Fruit fly (Drosophila melanogaster) whole organism, larva: ENCODE measurements around the gene Uba2.
A peak's percentile ranks its signal among the peaks of the same experiment; 100 is the strongest.

Experiments
- noc ChIP-seq: fragments of 200-800 bp; sonication (Bioruptor generic); optimal IDR thresholded peaks from 3 replicates; lab custom pipeline; 2019; ENCODE audit warnings: missing biosample characterization, mild to moderate bottlenecking, missing genetic modification characterization, moderate library complexity

The Uba2 gene

DNA sequence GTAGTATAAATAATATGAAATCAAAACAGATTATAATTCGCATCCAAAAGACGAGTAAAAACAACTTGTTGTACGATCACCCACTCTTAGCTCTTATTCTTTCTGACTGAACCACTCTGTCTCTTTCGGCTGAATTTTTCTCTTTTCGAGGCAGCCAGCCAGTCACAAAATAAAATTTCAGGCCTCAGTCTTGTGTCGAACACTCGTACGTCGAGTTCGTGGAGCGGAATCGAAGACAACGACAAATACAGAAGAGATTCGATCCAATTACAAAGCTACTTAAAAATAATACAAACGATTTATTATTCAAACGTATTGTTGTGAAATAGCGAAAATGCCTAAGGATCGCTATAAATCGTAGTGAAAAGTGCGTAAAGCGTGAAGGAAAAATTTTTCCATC lies 50.4 kb downstream of the Uba2 start:
- peak; percentile 12 for TF ChIP-seq noc (tag; lab: Kevin White, UChicago)

DNA sequence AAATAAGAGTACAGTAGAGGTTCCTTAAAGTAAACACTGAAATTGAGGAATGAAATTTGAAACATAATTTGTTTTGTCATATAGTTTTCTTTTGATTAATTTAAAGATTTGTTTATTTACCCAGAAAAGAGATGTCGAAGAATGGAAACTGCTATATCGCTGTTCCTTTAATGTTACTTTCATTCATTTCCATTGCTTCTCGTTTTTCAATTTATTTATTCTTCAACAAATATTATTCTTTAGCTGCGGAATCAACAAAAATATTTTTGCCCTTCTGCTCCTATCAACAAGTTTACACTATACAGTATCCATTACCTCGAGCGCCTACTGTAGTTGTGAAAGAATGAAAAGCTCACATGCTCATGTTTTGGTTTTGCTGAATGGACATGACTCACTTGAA lies 51.5 kb downstream of the Uba2 start:
- no peak for TF ChIP-seq noc (tag; lab: Kevin White, UChicago)
